Fruit fly (Drosophila melanogaster) whole organism, embryonic: ENCODE measurements around the gene mei-218.

Source experiments
- Aef1 ChIP-seq: fragments of 200-800 bp; sonication (Bioruptor generic); IDR thresholded peaks from 3 replicates; pipeline ENCODE4 v1.3.6; 2022; ENCODE audit warnings: missing biosample characterization, missing genetic modification characterization
- Awh ChIP-seq: fragments of 200-800 bp; sonication (Bioruptor generic); IDR thresholded peaks from 2 replicates; pipeline ENCODE4, ENCODE4 v1.3.6; 2022; ENCODE audit warnings: missing biosample characterization, missing genetic modification characterization
- Bdp1 ChIP-seq: fragments of 200-800 bp; sonication (Bioruptor generic); optimal IDR thresholded peaks from 3 replicates; lab custom pipeline; 2016; ENCODE audit warnings: missing biosample characterization, missing genetic modification characterization
- BtbVII ChIP-seq: fragments of 200-800 bp; sonication (Bioruptor generic); optimal IDR thresholded peaks from 3 replicates; lab custom pipeline; 2017; ENCODE audit warnings: missing biosample characterization, mild to moderate bottlenecking, missing genetic modification characterization
- CG10321 ChIP-seq: fragments of 200-800 bp; sonication (Bioruptor generic); IDR thresholded peaks from 2 replicates; pipeline ENCODE4 v1.3.6; 2022; ENCODE audit warnings: missing biosample characterization, missing genetic modification characterization
- CG10366 ChIP-seq: fragments of 200-800 bp; sonication (Bioruptor generic); IDR thresholded peaks from 2 replicates; pipeline ENCODE4 v1.3.6; 2022; ENCODE audit warnings: missing biosample characterization, missing genetic modification characterization
- CG10543 ChIP-seq: fragments of 200-800 bp; sonication (Bioruptor generic); optimal IDR thresholded peaks from 3 replicates; lab custom pipeline; 2017; ENCODE audit warnings: missing biosample characterization, mild to moderate bottlenecking, missing genetic modification characterization, moderate library complexity
- CG12299 ChIP-seq: fragments of 200-800 bp; sonication (Bioruptor generic); optimal IDR thresholded peaks from 2 replicates; lab custom pipeline; 2018; ENCODE audit warnings: missing biosample characterization, mild to moderate bottlenecking, missing genetic modification characterization
- CG12659 ChIP-seq: fragments of 200-800 bp; sonication (Bioruptor generic); optimal IDR thresholded peaks from 3 replicates; lab custom pipeline; 2017; ENCODE audit warnings: mild to moderate bottlenecking, missing biosample characterization, missing genetic modification reagents, missing genetic modification characterization
- CG13424 ChIP-seq: fragments of 200-800 bp; sonication (Bioruptor generic); optimal IDR thresholded peaks from 2 replicates; lab custom pipeline; 2019; ENCODE audit warnings: missing biosample characterization, mild to moderate bottlenecking, missing genetic modification characterization, moderate library complexity
- CG14860 ChIP-seq: fragments of 200-800 bp; sonication (Bioruptor generic); IDR thresholded peaks from 3 replicates; pipeline ENCODE4 v1.3.6; 2022; ENCODE audit warnings: missing biosample characterization, missing genetic modification characterization; ENCODE audit not compliant: partially characterized antibody
- CG15696 ChIP-seq: fragments of 200-800 bp; sonication (Bioruptor generic); optimal IDR thresholded peaks from 2 replicates; lab custom pipeline; 2019; ENCODE audit warnings: missing biosample characterization, mild to moderate bottlenecking, missing genetic modification characterization, moderate library complexity
- CG16815 ChIP-seq: fragments of 200-800 bp; sonication (Bioruptor generic); optimal IDR thresholded peaks from 3 replicates; lab custom pipeline; 2017; ENCODE audit warnings: missing biosample characterization, mild to moderate bottlenecking, missing genetic modification characterization
- CG17361 ChIP-seq: fragments of 200-800 bp; sonication (Bioruptor generic); IDR thresholded peaks from 3 replicates; pipeline ENCODE4 v1.3.6; 2022; ENCODE audit warnings: missing biosample characterization, missing genetic modification characterization
- CG18262 ChIP-seq: fragments of 200-800 bp; optimal IDR thresholded peaks from 3 replicates; lab custom pipeline; 2019; ENCODE audit warnings: missing biosample characterization, mild to moderate bottlenecking, missing genetic modification characterization, moderate library complexity
- CG18476 ChIP-seq: fragments of 200-800 bp; sonication (Bioruptor generic); optimal IDR thresholded peaks from 2 replicates; lab custom pipeline; 2016; ENCODE audit warnings: missing biosample characterization, mild to moderate bottlenecking, missing genetic modification characterization
- CG3726 ChIP-seq: fragments of 200-800 bp; sonication (Bioruptor generic); IDR thresholded peaks from 3 replicates; pipeline ENCODE4, ENCODE4 v1.3.6; 2022; ENCODE audit warnings: missing biosample characterization, missing genetic modification characterization
- CG4404 ChIP-seq: fragments of 200-800 bp; sonication (Bioruptor generic); IDR thresholded peaks from 2 replicates; pipeline ENCODE4 v1.3.6; 2022; ENCODE audit warnings: missing biosample characterization, missing genetic modification characterization
- CG6813 ChIP-seq: fragments of 200-800 bp; sonication (Bioruptor generic); optimal IDR thresholded peaks from 2 replicates; lab custom pipeline; 2017; ENCODE audit warnings: missing biosample characterization, missing genetic modification characterization, mild to moderate bottlenecking, moderate library complexity, missing genetic modification reagents
- CG8281 ChIP-seq: fragments of 200-800 bp; sonication (Bioruptor generic); optimal IDR thresholded peaks from 2 replicates; lab custom pipeline; 2018; ENCODE audit warnings: missing biosample characterization, mild to moderate bottlenecking, missing genetic modification characterization, moderate library complexity
- CG8924 ChIP-seq: fragments of 200-800 bp; optimal IDR thresholded peaks from 3 replicates; lab custom pipeline; 2019; ENCODE audit warnings: missing biosample characterization, mild to moderate bottlenecking, missing genetic modification characterization, moderate library complexity
- CG9609 ChIP-seq: fragments of 200-800 bp; sonication (Bioruptor generic); optimal IDR thresholded peaks from 3 replicates; lab custom pipeline; 2016; ENCODE audit warnings: missing biosample characterization, missing genetic modification characterization
- Dad ChIP-seq: fragments of 200-800 bp; sonication (Bioruptor generic); optimal IDR thresholded peaks from 3 replicates; lab custom pipeline; 2016; ENCODE audit warnings: missing biosample characterization, missing genetic modification characterization
- ERR ChIP-seq: fragments of 200-800 bp; sonication (Bioruptor generic); optimal IDR thresholded peaks from 2 replicates; lab custom pipeline; 2016; ENCODE audit warnings: missing biosample characterization, missing genetic modification characterization
- Elba2 ChIP-seq: fragments of 200-800 bp; sonication (Bioruptor generic); optimal IDR thresholded peaks from 3 replicates; lab custom pipeline; 2016; ENCODE audit warnings: missing biosample characterization, missing genetic modification characterization
- HmgD ChIP-seq: fragments of 200-800 bp; sonication (Bioruptor generic); optimal IDR thresholded peaks from 3 replicates; lab custom pipeline; 2016; ENCODE audit warnings: missing biosample characterization, missing genetic modification characterization
- Kr ChIP-seq: fragments of 200-800 bp; sonication (Bioruptor generic); optimal IDR thresholded peaks from 2 replicates; lab custom pipeline; 2017; ENCODE audit warnings: missing biosample characterization, mild to moderate bottlenecking, missing genetic modification characterization
- amos ChIP-seq: fragments of 200-800 bp; sonication (Bioruptor generic); IDR thresholded peaks from 2 replicates; pipeline ENCODE4 v1.3.6; 2022; ENCODE audit warnings: missing biosample characterization, missing genetic modification characterization; ENCODE audit not compliant: partially characterized antibody
- ato ChIP-seq: fragments of 200-800 bp; sonication (Bioruptor generic); IDR thresholded peaks from 2 replicates; pipeline ENCODE4 v1.3.6; 2022; ENCODE audit warnings: missing biosample characterization, missing genetic modification characterization; ENCODE audit not compliant: partially characterized antibody
- cato ChIP-seq: fragments of 200-800 bp; sonication (Bioruptor generic); optimal IDR thresholded peaks from 2 replicates; lab custom pipeline; 2016; ENCODE audit warnings: missing biosample characterization, missing genetic modification characterization, borderline replicate concordance
- chm ChIP-seq: fragments of 200-800 bp; sonication (Bioruptor generic); IDR thresholded peaks from 2 replicates; pipeline ENCODE4 v1.3.6; 2022; ENCODE audit warnings: missing biosample characterization, missing genetic modification characterization
- crp ChIP-seq, 2 experiments: fragments of 200-800 bp; sonication (Bioruptor generic); optimal IDR thresholded peaks; 2 replicates in 1 of 2; 3 replicates in 1 of 2; lab custom pipeline; 2017; ENCODE audit warnings: missing biosample characterization in 2 of 2, missing genetic modification characterization in 2 of 2, mild to moderate bottlenecking in 1 of 2, moderate library complexity in 1 of 2
- dan ChIP-seq: fragments of 200-800 bp; sonication (Bioruptor generic); IDR thresholded peaks from 2 replicates; pipeline ENCODE4 v1.3.6; 2022; ENCODE audit warnings: missing biosample characterization, missing genetic modification characterization
- dmrt99B ChIP-seq: fragments of 200-800 bp; sonication (Bioruptor generic); optimal IDR thresholded peaks from 2 replicates; lab custom pipeline; 2018; ENCODE audit warnings: missing biosample characterization, mild to moderate bottlenecking, missing genetic modification characterization, moderate library complexity
- ewg ChIP-seq: fragments of 200-800 bp; sonication (Bioruptor generic); optimal IDR thresholded peaks from 3 replicates; lab custom pipeline; 2017; ENCODE audit warnings: mild to moderate bottlenecking, missing biosample characterization, missing genetic modification reagents, missing genetic modification characterization
- fru ChIP-seq: fragments of >200 bp; optimal IDR thresholded peaks from 2 replicates; lab custom pipeline; 2017
- gsb ChIP-seq: fragments of 200-800 bp; sonication (Bioruptor generic); IDR thresholded peaks from 2 replicates; pipeline ENCODE4 v1.3.6; 2022; ENCODE audit warnings: missing biosample characterization, missing genetic modification characterization
- kay ChIP-seq: fragments of 200-800 bp; sonication (Bioruptor generic); optimal IDR thresholded peaks from 2 replicates; lab custom pipeline; 2016; ENCODE audit warnings: missing biosample characterization, missing genetic modification characterization
- ken ChIP-seq: fragments of 200-800 bp; sonication (Bioruptor generic); IDR thresholded peaks from 3 replicates; pipeline ENCODE4 v1.3.6; 2022; ENCODE audit warnings: missing biosample characterization, missing genetic modification characterization
- lilli ChIP-seq: fragments of 200-800 bp; sonication (Bioruptor generic); optimal IDR thresholded peaks from 3 replicates; lab custom pipeline; 2016; ENCODE audit warnings: missing biosample characterization, missing genetic modification characterization
- lov ChIP-seq, 2 experiments: fragments of 200-800 bp in 1 of 2; fragments of >200 bp in 1 of 2; sonication (Bioruptor generic) in 1 of 2; IDR thresholded peaks in 1 of 2; optimal IDR thresholded peaks in 1 of 2; 2 replicates in 1 of 2; 3 replicates in 1 of 2; pipeline versions ENCODE4 v1.3.6 to Lab custom; 2017 to 2022; ENCODE audit warnings: missing biosample characterization in 1 of 2, missing genetic modification characterization in 1 of 2
- mirr ChIP-seq: fragments of 200-800 bp; sonication (Bioruptor generic); optimal IDR thresholded peaks from 3 replicates; lab custom pipeline; 2018; ENCODE audit warnings: missing biosample characterization, mild to moderate bottlenecking, missing genetic modification characterization
- pho ChIP-seq: fragments of 200-800 bp; sonication (Bioruptor generic); optimal IDR thresholded peaks from 2 replicates; lab custom pipeline; 2016; ENCODE audit warnings: missing biosample characterization, missing genetic modification characterization
- pita ChIP-seq: fragments of 200-800 bp; sonication (Bioruptor generic); optimal IDR thresholded peaks from 2 replicates; lab custom pipeline; 2017; ENCODE audit warnings: missing biosample characterization, mild to moderate bottlenecking, missing genetic modification characterization
- psq ChIP-seq: fragments of 200-800 bp; sonication (Bioruptor generic); optimal IDR thresholded peaks from 2 replicates; lab custom pipeline; 2017; ENCODE audit warnings: missing biosample characterization, missing genetic modification characterization
- repo ChIP-seq: fragments of 200-800 bp; sonication (Bioruptor generic); optimal IDR thresholded peaks from 2 replicates; lab custom pipeline; 2016; ENCODE audit warnings: missing biosample characterization, missing genetic modification characterization
- rib ChIP-seq: fragments of 200-800 bp; sonication (Bioruptor generic); IDR thresholded peaks from 2 replicates; pipeline ENCODE4 v1.3.6; 2022; ENCODE audit warnings: missing biosample characterization, missing genetic modification characterization
- sc ChIP-seq, 3 experiments: fragments of >200 bp in 2 of 3; fragments of 200-800 bp in 1 of 3; sonication (Bioruptor generic) in 1 of 3; optimal IDR thresholded peaks; 2 replicates in 2 of 3; 3 replicates in 1 of 3; lab custom pipeline; 2017; ENCODE audit warnings: mild to moderate bottlenecking in 1 of 3, missing biosample characterization in 1 of 3, missing genetic modification characterization in 1 of 3, missing genetic modification reagents in 1 of 3

mei-218 gene

DNA sequence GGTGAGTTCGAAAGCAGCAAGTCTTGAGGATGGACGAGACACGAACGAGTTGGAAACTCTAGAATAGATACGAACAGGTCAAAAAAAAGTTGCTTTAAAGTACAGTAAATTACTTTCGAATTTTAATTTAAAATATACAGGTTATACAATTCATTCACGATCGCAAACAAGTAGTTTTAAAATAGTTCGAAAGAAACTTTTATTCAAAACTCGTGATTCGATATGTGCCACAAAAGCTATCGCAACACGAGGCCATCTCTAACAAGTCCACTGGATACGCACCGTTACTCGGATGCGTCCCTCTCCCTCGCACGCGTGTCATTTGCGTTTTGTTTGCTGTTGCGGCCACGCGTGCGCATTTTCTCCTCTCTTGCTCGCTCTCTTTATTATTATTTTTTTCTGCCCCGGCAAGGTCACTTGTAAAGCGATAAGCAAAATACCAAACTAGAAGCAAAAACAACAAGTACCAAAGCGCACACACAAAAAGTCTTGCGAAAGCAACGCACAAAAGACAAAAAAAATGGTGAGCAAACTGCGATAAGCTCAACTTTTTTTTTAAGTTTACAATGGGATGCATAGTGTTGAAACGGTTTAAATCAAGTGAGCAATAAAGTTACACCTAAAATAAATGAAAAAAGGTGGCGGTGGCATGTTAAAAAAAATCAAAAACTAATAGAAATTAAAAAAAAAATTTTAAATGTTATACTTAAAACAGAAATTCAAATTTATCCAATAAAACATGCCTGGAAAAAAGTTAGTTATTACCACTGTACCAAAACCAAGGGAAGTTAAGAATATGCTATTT is 17.6 kb downstream of the mei-218 start (continued):
- TF ChIP-seq CG8924 (peak; percentile 50), lov (optimal IDR thresholded peaks at IDR 0.05; lab: Kevin White, UChicago) (no peak), lov (GFP tag; IDR thresholded peaks at IDR 0.05; lab: Robert Waterston, UW) (no peak), sc (optimal IDR thresholded peaks at IDR 0.05; lab: Kevin White, UChicago) (no peak), sc (GFP tag; optimal IDR thresholded peaks at IDR 0.05; lab: Kevin White, UChicago) (no peak), HmgD (GFP tag; lab: Kevin White, UChicago) (no peak), ewg (peak; percentile 78), CG13424 (tag; lab: Kevin White, UChicago) (peak; percentile 81), CG9609 (GFP tag; lab: Kevin White, UChicago) (no peak), CG17361 (GFP tag; lab: Robert Waterston, UW) (peak; percentile 75), Elba2 (GFP tag; lab: Kevin White, UChicago) (no peak), ken (peak; percentile 62; the same call in 2 of the 3 replicates), kay (GFP tag; lab: Kevin White, UChicago) (peak; percentile 6), rib (GFP tag; lab: Robert Waterston, UW) (no peak; the same call in 1 of the 2 replicates), BtbVII (peak; percentile 86), Kr (no peak), ERR (GFP tag; lab: Kevin White, UChicago) (peak; percentile 39), Aef1 (peak; percentile 69), Bdp1 (GFP tag; lab: Kevin White, UChicago) (no peak), CG10321 (GFP tag; lab: Robert Waterston, UW) (0 out of 2 replicates have a peak, but pooled peaks have one; percentile 30), CG3726 (GFP tag; lab: Robert Waterston, UW) (peak; percentile 36; the same call in 1 of the 3 replicates), cato (GFP tag; lab: Kevin White, UChicago) (no peak), gsb (peak; percentile 37; the same call in 1 of the 2 replicates), CG18476 (peak; percentile 49), mirr (no peak), CG10366 (peak; percentile 73), CG18262 (tag; lab: Kevin White, UChicago) (peak; percentile 68), CG16815 (GFP tag; lab: Kevin White, UChicago) (no peak), CG8281 (tag; lab: Kevin White, UChicago) (no peak), fru (lab: Kevin White, UChicago) (no peak), CG4404 (GFP tag; lab: Robert Waterston, UW) (no peak; the same call in 1 of the 2 replicates), pita (GFP tag; lab: Kevin White, UChicago) (no peak), pho (peak; percentile 25), ato (GFP tag; lab: Robert Waterston, UW) (peak; percentile 77), Awh (GFP tag; lab: Robert Waterston, UW) (peak; percentile 56; the same call in 1 of the 2 replicates), dmrt99B (tag; lab: Kevin White, UChicago) (peak; percentile 85), chm (GFP tag; lab: Robert Waterston, UW) (peak; percentile 40; the same call in 1 of the 2 replicates), repo (GFP tag; lab: Kevin White, UChicago) (no peak), Dad (no peak), crp (GFP tag; optimal IDR thresholded peaks at IDR 0.05; lab: Kevin White, UChicago) (no peak), CG10543 (GFP tag; lab: Kevin White, UChicago) (peak; percentile 49), lilli (GFP tag; lab: Kevin White, UChicago) (peak; percentile 42), CG12659 (GFP tag; lab: Kevin White, UChicago) (peak; percentile 59), CG14860 (GFP tag; lab: Robert Waterston, UW) (peak; percentile 87), CG12299 (tag; lab: Kevin White, UChicago) (no peak), dan (GFP tag; lab: Robert Waterston, UW) (no peak), amos (GFP tag; lab: Robert Waterston, UW) (peak; percentile 90), psq (GFP tag; lab: Kevin White, UChicago) (no peak), CG15696 (tag; lab: Kevin White, UChicago) (peak; percentile 55), CG6813 (GFP tag; lab: Kevin White, UChicago) (peak; percentile 51)
